Worm (Caenorhabditis elegans) whole organism, L3 larva: ENCODE data around the gene faah-5.

Source experiments
- aly-2 ChIP-seq: fragments of 150-350 bp; optimal IDR thresholded peaks from 2 replicates; lab custom pipeline; 2014; ENCODE audit warnings: missing biosample characterization, missing genetic modification characterization
- elt-1 ChIP-seq: fragments of 150-350 bp; optimal IDR thresholded peaks from 2 replicates; lab custom pipeline; 2014; ENCODE audit warnings: missing biosample characterization, missing genetic modification characterization
- fos-1 ChIP-seq: fragments of 150-350 bp; optimal IDR thresholded peaks from 2 replicates; lab custom pipeline; 2014; ENCODE audit warnings: missing biosample characterization, missing genetic modification characterization
- mdl-1 ChIP-seq: fragments of 150-350 bp; optimal IDR thresholded peaks from 2 replicates; lab custom pipeline; 2014; ENCODE audit warnings: missing biosample characterization, missing genetic modification characterization
- nhr-11 ChIP-seq: fragments of 150-350 bp; optimal IDR thresholded peaks from 2 replicates; lab custom pipeline; 2014; ENCODE audit warnings: missing biosample characterization, missing genetic modification characterization
- pqm-1 ChIP-seq: fragments of 150-350 bp; optimal IDR thresholded peaks from 2 replicates; lab custom pipeline; 2017; ENCODE audit warnings: missing biosample characterization, missing genetic modification characterization, inconsistent platforms

DNA sequence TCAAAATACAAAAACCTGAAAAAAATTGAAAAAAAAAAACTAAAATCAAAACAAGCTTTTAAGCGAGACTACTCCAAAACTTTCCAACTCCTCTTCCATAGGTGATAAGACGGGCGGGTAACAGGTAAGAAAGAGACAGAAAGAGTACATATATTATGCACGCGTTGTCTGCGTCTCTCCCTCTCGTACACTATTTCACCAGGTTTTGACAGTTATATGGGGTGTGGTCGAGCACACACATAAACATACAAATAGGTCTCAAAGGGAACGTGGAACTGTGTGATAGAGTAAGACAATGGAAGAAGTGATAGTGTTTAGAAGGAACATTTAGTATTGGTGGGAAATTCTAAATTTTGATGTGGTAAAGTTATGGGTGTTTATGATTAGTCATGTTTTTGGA is 9.7 kb downstream of the faah-5 start:
- TF ChIP-seq mdl-1 (tag; lab: Kevin White, UChicago) (no peak), fos-1 (tag; lab: Kevin White, UChicago) (no peak), elt-1 (no peak), aly-2 (tag; lab: Kevin White, UChicago) (no peak), pqm-1 (tag; lab: Kevin White, UChicago) (peak; percentile 67), nhr-11 (no peak)
